Worm (Caenorhabditis elegans) whole organism, late embryonic: ENCODE results near the gene alkb-8.

ENCODE experiments used
- C08G9.2 ChIP-seq: sonication (generic microtip); optimal IDR thresholded peaks from 2 replicates; lab custom pipeline; 2016; ENCODE audit warnings: mild to moderate bottlenecking, missing genetic modification characterization, moderate library complexity, missing compliant biosample characterization
- ama-1 ChIP-seq: fragments of 150-350 bp; optimal IDR thresholded peaks from 2 replicates; lab custom pipeline; 2014
- ceh-34 ChIP-seq: sonication (generic microtip); optimal IDR thresholded peaks from 2 replicates; lab custom pipeline; 2016; ENCODE audit warnings: mild to moderate bottlenecking, missing genetic modification characterization, missing compliant biosample characterization
- ceh-9 ChIP-seq: sonication (generic microtip); optimal IDR thresholded peaks from 2 replicates; lab custom pipeline; 2016; ENCODE audit warnings: mild to moderate bottlenecking, missing genetic modification characterization, inconsistent platforms, missing compliant biosample characterization
- dmd-4 ChIP-seq: sonication (generic microtip); optimal IDR thresholded peaks from 2 replicates; lab custom pipeline; 2016; ENCODE audit warnings: borderline replicate concordance, missing genetic modification characterization, missing compliant biosample characterization
- pag-3 ChIP-seq: sonication (generic microtip); optimal IDR thresholded peaks from 2 replicates; lab custom pipeline; 2016; ENCODE audit warnings: missing compliant biosample characterization, missing genetic modification characterization, borderline replicate concordance
- ttx-3 ChIP-seq: sonication (generic microtip); optimal IDR thresholded peaks from 2 replicates; lab custom pipeline; 2016; ENCODE audit warnings: missing genetic modification reagents, missing genetic modification characterization, missing compliant biosample characterization

DNA sequence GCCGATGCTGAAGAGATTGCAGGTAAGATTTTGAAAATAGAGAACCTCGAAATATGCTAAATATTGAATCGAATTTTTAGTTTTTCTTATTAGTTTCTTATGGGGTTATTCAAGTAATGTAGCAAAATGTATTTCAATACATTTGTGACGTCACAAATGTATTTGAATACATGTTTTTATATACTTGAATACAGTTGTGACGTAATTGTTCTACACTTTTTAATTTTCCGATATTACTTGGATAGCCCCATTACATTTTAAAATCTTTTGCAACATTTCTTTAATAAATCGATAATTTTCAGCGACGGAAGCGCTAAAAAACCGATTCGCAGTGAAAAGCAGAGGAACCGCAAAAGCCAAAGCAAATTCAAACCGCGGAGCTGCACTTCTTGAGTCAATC, 29.2 kb downstream of the alkb-8 start:
- no peak for TF ChIP-seq C08G9.2 (tag; lab: Kevin White, UChicago)
- no peak for TF ChIP-seq pag-3 (tag; lab: Kevin White, UChicago)
- TF ChIP-seq ama-1 = no peak
- TF ChIP-seq ttx-3 (tag; lab: Kevin White, UChicago) = no peak
- no peak for TF ChIP-seq dmd-4 (tag; lab: Kevin White, UChicago)
- no peak for TF ChIP-seq ceh-34 (tag; lab: Kevin White, UChicago)
- TF ChIP-seq ceh-9 (tag; lab: Kevin White, UChicago) = no peak
